Worm (Caenorhabditis elegans) whole organism, L4/young adult: ENCODE measurements around the gene Y34B4A.10.
A peak's percentile ranks its signal among the peaks of the same experiment; 100 is the strongest.

Source experiments
- W03F9.2 ChIP-seq: fragments of 150-350 bp; optimal IDR thresholded peaks from 2 replicates; lab custom pipeline; 2014; ENCODE audit warnings: missing biosample characterization, missing genetic modification characterization
- dao-5 ChIP-seq: sonication (generic microtip); optimal IDR thresholded peaks from 2 replicates; lab custom pipeline; 2016; ENCODE audit warnings: missing genotype, missing genetic modification characterization, moderate library complexity, missing compliant biosample characterization
- him-1 ChIP-seq: sonication (generic microtip); optimal IDR thresholded peaks from 2 replicates; lab custom pipeline; 2016; ENCODE audit warnings: missing genotype, missing genetic modification reagents, missing genetic modification characterization, missing compliant biosample characterization

Y34B4A.10 gene

DNA sequence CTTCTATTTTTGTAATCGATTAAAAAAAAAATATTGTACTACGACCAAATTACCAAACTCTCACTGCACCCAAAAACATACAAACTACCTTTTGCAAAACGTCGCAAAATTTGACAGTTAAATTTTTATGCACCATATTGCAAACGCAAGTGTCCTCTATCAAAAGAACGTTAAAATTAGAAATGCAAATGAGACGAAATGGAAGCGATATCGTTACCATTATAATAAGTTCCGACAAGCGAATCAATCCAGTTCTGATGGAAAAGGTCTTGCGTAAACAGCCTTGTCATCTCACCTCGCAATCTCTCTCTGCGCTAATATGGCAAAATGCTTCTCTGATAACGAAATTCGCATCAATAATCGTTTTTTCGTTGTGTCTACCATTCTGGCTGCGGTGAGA lies 18.4 kb downstream of the Y34B4A.10 start:
- TF ChIP-seq him-1 (tag; lab: Kevin White, UChicago) (no peak), W03F9.2 (tag; lab: Kevin White, UChicago) (no peak), dao-5 (tag; lab: Kevin White, UChicago) (no peak)

DNA sequence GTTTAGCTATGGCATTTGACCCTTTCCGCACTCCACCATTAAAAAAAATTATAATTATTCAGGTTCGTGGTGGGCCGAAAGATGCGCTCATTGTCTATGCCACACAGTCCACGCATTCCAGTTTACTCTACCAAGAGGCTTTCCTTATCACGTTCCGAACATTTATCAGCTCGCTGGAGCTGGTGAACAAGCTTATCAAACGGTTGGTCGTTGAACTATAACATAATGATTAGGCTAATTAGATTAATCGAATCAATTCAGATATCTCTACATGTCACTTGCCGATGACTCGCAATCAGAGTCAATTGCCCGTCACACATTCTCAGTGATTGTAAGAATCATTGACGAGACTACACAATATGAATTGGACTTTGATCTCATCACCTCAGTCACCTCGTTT lies 19.7 kb downstream of the Y34B4A.10 start:
- TF ChIP-seq him-1 (tag; lab: Kevin White, UChicago) (no peak), W03F9.2 (tag; lab: Kevin White, UChicago) (no peak), dao-5 (tag; lab: Kevin White, UChicago) (no peak)

DNA sequence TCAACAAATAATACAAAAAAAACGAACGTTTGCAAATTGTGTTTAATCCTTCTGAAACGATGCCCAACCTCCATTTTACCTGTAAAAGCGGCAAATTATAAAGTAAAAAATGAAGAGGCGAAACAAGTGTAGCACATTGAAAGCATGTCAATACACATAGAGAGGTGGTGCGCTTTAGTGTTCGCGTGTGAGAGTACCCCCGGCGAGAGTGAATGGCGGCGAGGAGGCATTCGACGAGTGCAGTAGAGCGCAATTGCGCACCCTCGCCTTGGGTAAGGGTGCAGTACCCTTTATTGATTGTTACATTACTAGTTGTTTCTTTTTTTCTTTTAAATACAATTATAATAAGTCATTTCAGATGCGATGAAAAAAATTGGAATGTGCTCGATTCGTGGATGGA lies 25.5 kb downstream of the Y34B4A.10 start, which contains the start of gene hst-6:
Gene hst-6 (plus strand): TSS at position 353 of the 400 bp plus-strand sequence.
- no peak for TF ChIP-seq dao-5 (tag; lab: Kevin White, UChicago)
- TF ChIP-seq him-1 (tag; lab: Kevin White, UChicago), result no peak
- TF ChIP-seq W03F9.2 (tag; lab: Kevin White, UChicago), result no peak

DNA sequence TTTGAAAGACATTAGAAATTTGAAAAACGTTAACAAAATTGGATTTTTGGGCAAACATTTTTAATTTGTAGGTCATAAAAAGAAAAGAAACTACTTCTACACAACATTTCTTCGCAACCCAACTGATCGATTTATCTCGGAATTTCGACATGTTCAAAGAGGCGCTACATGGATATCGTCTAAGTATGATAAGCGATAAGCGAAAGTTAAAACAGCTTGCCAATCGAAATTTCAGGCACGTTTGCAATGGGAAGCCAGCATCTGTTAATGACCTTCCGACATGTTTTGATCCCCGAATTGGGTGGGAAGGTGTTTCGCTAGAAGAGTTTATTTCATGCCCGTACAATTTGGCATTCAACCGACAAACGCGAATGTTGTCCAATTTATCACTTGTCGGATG lies 27.1 kb downstream of the Y34B4A.10 start:
- TF ChIP-seq dao-5 (tag; lab: Kevin White, UChicago) (no peak), him-1 (tag; lab: Kevin White, UChicago) (no peak), W03F9.2 (tag; lab: Kevin White, UChicago) (no peak)

DNA sequence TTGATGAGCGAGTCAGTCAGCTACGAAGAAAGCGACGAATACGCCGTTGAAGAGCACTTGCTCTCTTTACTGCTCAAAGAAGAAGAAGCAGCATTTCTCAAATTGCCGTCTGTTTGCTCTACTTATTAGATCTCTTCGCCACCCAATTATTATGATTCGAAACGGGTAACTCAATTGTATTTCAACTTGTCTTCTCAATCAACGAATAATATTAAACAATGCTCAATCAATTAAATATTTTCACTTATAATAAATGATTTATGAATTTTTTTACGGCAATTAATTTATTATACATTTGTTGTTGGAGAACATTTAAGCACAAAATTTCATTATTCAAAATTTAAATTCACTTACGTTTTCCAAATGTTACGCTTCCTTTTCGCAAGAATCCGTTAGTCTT lies 28.5 kb downstream of the Y34B4A.10 start:
- TF ChIP-seq him-1 (tag; lab: Kevin White, UChicago), result no peak
- TF ChIP-seq W03F9.2 (tag; lab: Kevin White, UChicago), result no peak
- no peak for TF ChIP-seq dao-5 (tag; lab: Kevin White, UChicago)

DNA sequence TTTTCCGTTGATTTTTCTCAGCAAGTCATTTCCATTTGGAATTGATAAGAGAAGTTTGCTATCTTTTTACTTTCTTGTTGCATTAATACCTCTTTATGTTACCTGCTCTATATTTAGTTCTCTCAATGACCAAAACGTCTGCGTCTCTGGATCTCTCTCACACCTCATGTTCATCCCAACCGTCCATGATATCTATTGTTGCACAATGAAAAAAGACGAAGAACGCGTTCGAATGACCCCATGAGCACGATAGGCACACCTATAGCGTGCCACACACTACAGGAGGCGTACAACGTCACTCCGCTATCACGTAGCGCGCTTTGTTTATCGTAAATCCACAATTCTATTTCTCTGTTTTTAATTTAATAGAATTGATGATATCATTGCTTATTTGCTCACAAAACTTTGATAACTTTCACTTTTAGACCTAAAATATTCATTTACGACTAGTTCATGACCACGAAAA lies 29.5 kb downstream of the Y34B4A.10 start, which contains the start of gene Y34B4A.2:
Gene Y34B4A.2 (plus strand): TSS at position 328 of the 466 bp plus-strand sequence.
- no peak for TF ChIP-seq W03F9.2 (tag; lab: Kevin White, UChicago)
- TF ChIP-seq dao-5 (tag; lab: Kevin White, UChicago), result no peak
- TF ChIP-seq him-1 (tag; lab: Kevin White, UChicago), result no peak

DNA sequence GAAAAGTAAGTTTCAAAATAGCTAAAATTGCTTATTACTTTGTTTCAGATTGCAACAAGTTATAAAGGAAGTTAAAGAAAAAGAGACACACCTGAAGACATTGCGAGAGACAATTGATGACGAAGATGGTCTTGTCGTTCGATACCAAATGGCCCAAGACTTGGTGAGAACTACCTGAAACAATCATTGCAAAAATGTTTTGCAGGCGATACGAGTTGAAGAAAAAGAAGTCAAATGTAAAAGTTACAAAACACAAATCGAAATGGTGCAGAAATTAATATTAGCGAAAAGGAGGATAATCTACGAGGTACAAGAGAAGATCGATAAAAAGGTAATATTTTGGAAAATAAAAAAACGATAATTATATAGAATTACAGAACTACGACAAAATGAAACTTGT lies 30.0 kb downstream of the Y34B4A.10 start, which contains the start of gene rga-8:
Gene rga-8 (minus strand): TSS at position 101 of the 400 bp plus-strand sequence.
- no peak for TF ChIP-seq dao-5 (tag; lab: Kevin White, UChicago)

DNA sequence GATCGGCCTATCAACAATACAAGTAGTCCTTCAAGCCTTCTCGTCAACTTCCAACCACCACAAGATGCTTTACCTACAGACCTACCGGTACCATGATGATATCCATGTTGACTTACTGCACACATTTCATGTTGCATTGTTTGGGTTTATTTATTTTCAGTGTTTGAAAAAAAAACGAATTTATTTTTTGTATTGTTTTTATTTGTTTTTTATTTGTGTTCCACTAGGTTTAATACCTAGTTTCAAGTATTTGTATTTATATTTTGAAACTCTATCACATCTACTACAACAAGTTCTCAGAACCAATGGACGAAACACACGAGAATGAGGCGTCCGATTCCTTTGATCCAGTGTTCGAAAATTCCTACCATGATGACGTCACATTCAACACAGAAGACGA lies 33.8 kb downstream of the Y34B4A.10 start, which contains the start of gene vps-41:
Gene vps-41 (plus strand): TSS at position 301 of the 400 bp plus-strand sequence.
- TF ChIP-seq dao-5 (tag; lab: Kevin White, UChicago) (no peak), W03F9.2 (tag; lab: Kevin White, UChicago) (no peak), him-1 (tag; lab: Kevin White, UChicago) (no peak)

DNA sequence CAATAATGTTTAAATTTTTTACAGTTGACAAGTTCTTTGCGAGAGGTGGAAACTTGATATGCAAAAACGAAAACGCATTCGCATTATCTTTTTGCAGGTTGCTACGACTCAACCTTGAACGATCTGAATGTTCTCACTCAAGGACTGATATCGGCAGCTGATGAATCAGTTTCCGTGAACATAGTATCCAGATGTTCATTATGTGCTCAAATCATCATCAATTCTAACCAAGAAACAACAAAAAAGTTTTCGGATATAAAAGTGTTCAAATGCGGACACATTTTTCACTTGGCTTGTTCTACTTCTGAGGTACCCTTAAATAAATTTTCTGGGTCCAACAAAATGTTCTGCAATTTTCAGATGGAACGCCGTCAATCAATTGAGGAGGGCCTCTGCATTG lies 39.4 kb downstream of the Y34B4A.10 start:
- TF ChIP-seq him-1 (tag; lab: Kevin White, UChicago), result no peak

DNA sequence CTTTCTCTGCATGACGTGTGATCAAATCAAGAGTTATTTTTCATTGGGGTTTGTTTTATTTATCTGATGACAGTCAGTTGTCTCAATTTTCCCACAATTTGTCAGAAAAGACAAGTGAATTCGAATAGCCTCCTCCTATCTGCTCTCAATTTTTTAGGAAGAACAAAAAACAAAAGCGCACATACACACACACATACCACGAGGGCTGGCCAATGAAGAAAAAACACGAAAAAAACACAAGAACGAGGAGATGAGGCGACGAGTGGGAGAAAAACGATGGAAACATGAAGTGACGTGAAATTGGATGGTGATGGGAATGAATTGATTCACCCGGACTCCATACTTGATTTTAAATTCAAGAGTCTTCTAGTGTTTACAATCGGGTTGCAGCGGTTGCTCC lies 44.2 kb downstream of the Y34B4A.10 start:
- TF ChIP-seq dao-5 (tag; lab: Kevin White, UChicago), result no peak
- no peak for TF ChIP-seq W03F9.2 (tag; lab: Kevin White, UChicago)
- no peak for TF ChIP-seq him-1 (tag; lab: Kevin White, UChicago)

DNA sequence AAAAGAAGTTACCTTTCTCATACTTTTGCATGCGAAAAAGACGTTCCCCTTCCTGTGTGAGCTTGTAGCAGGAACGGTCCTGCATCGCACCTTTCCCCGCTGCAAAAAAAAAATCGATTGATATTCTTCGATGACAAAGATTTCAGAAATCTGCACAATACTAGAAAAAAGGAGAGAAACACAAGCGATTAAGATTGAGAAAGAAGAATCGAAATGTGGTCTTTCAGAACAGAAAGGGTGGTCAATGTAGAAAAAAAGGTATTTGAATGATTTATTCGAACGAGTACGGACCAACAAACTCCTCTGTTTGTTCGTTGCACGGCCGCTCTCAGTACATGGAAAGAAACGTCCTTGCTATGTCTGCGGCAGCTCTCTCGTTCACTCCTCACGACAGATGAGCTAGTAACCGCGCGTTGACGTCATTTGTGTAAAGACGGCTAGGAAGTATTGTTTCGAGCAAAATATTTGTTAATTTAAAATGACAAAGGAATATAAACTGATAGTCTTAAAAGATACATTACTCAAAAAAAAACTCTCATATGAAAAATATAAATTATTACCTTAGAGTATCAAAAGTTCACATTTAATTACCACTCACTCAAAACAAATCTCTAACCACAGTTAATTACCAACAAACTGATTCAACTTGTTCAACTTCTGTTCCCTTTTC lies 48.4 kb downstream of the Y34B4A.10 start, which contains the start of gene ift-81:
Gene ift-81 (plus strand): TSS at position 620 of the 670 bp plus-strand sequence.
- TF ChIP-seq him-1 (tag; lab: Kevin White, UChicago) (peak; percentile 26), dao-5 (tag; lab: Kevin White, UChicago) (no peak)
